Worm (Caenorhabditis elegans) whole organism, young adult: ENCODE results near the gene B0432.8.

Experiments
- B0019.2 ChIP-seq: fragments of 200-800 bp; sonication (Bioruptor generic); conservative IDR thresholded peaks from 2 replicates; pipeline ENCODE4 v1.3.6; 2022; ENCODE audit warnings: missing genetic modification reagents, missing genetic modification characterization, missing compliant biosample characterization
- B0261.1 ChIP-seq: sonication (generic microtip); optimal IDR thresholded peaks from 2 replicates; lab custom pipeline; 2016; ENCODE audit warnings: mild to moderate bottlenecking, missing genetic modification characterization, moderate library complexity, missing compliant biosample characterization
- C17E4.6 ChIP-seq: fragments of 200-800 bp; sonication (Bioruptor generic); IDR thresholded peaks from 2 replicates; pipeline ENCODE4 v1.3.6; 2022; ENCODE audit warnings: missing genetic modification reagents, missing genetic modification characterization, missing compliant biosample characterization
- F22D6.2 ChIP-seq: sonication (generic microtip); optimal IDR thresholded peaks from 2 replicates; lab custom pipeline; 2016; ENCODE audit warnings: mild to moderate bottlenecking, missing genetic modification characterization, missing compliant biosample characterization
- F37B4.10 ChIP-seq: fragments of 200-800 bp; sonication (Bioruptor generic); IDR thresholded peaks from 2 replicates; pipeline ENCODE4 v1.3.6; 2022; ENCODE audit warnings: missing genetic modification characterization, missing compliant biosample characterization
- F39B2.1 ChIP-seq: fragments of 200-800 bp; sonication (Bioruptor generic); IDR thresholded peaks from 2 replicates; pipeline ENCODE4 v1.3.6; 2022; ENCODE audit warnings: missing genetic modification reagents, missing genetic modification characterization, missing compliant biosample characterization
- F57C9.4 ChIP-seq: sonication (generic microtip); optimal IDR thresholded peaks from 2 replicates; lab custom pipeline; 2017; ENCODE audit warnings: mild to moderate bottlenecking, missing genetic modification characterization, missing compliant biosample characterization
- Y53F4B.3 ChIP-seq: fragments of 200-800 bp; sonication (Bioruptor generic); IDR thresholded peaks from 2 replicates; pipeline ENCODE4 v1.3.6; 2022; ENCODE audit warnings: missing genetic modification reagents, missing genetic modification characterization, missing compliant biosample characterization
- Y53G8AR.9 ChIP-seq: fragments of 200-800 bp; sonication (Bioruptor generic); conservative IDR thresholded peaks from 2 replicates; pipeline ENCODE4 v1.3.6; 2022; ENCODE audit warnings: missing genetic modification reagents, missing genetic modification characterization, missing compliant biosample characterization
- Y56A3A.18 ChIP-seq: fragments of 200-800 bp; sonication (Bioruptor generic); IDR thresholded peaks from 2 replicates; pipeline ENCODE4 v1.3.6; 2022; ENCODE audit warnings: missing genetic modification reagents, missing genetic modification characterization, missing compliant biosample characterization
- Y95B8A.8 ChIP-seq: fragments of 200-800 bp; sonication (Bioruptor generic); IDR thresholded peaks from 2 replicates; pipeline ENCODE4 v1.3.6; 2022; ENCODE audit warnings: missing genetic modification reagents, missing genetic modification characterization, missing compliant biosample characterization
- ZK185.1 ChIP-seq: sonication (generic microtip); optimal IDR thresholded peaks from 2 replicates; lab custom pipeline; 2016; ENCODE audit warnings: mild to moderate bottlenecking, missing genetic modification characterization, missing compliant biosample characterization; ENCODE audit not compliant: poor library complexity, severe bottlenecking
- aptf-3 ChIP-seq: fragments of 200-800 bp; sonication (Bioruptor generic); IDR thresholded peaks from 2 replicates; pipeline ENCODE4 v1.3.6; 2022; ENCODE audit warnings: missing genetic modification characterization, missing compliant biosample characterization
- attf-3 ChIP-seq: fragments of 200-800 bp; sonication (Bioruptor generic); conservative IDR thresholded peaks from 2 replicates; pipeline ENCODE4 v1.3.6; 2022; ENCODE audit warnings: missing genetic modification reagents, missing genetic modification characterization, missing compliant biosample characterization
- attf-5 ChIP-seq: fragments of 200-800 bp; sonication (Bioruptor generic); optimal IDR thresholded peaks from 2 replicates; lab custom pipeline; 2018; ENCODE audit warnings: mild to moderate bottlenecking, missing genetic modification characterization, missing compliant biosample characterization
- bed-2 ChIP-seq: fragments of 200-800 bp; sonication (Bioruptor generic); IDR thresholded peaks from 2 replicates; pipeline ENCODE4 v1.3.6; 2022; ENCODE audit warnings: missing genetic modification reagents, missing genetic modification characterization, missing compliant biosample characterization
- ceh-100 ChIP-seq: fragments of 200-800 bp; sonication (Bioruptor generic); IDR thresholded peaks from 2 replicates; pipeline ENCODE4 v1.3.6; 2022; ENCODE audit warnings: missing genetic modification reagents, missing genetic modification characterization, missing compliant biosample characterization
- ceh-27 ChIP-seq: fragments of 200-800 bp; sonication (Bioruptor generic); optimal IDR thresholded peaks from 2 replicates; lab custom pipeline; 2018; ENCODE audit warnings: mild to moderate bottlenecking, missing genetic modification characterization, moderate library complexity, missing compliant biosample characterization
- ceh-58 ChIP-seq: fragments of 200-800 bp; sonication (Bioruptor generic); IDR thresholded peaks from 2 replicates; pipeline ENCODE4 v1.3.6; 2022; ENCODE audit warnings: missing genetic modification characterization, missing compliant biosample characterization
- die-1 ChIP-seq: sonication (generic microtip); optimal IDR thresholded peaks from 2 replicates; lab custom pipeline; 2016; ENCODE audit warnings: missing genotype, mild to moderate bottlenecking, missing genetic modification characterization, missing compliant biosample characterization
- dpff-1 ChIP-seq: sonication (generic microtip); optimal IDR thresholded peaks from 2 replicates; lab custom pipeline; 2017; ENCODE audit warnings: mild to moderate bottlenecking, missing genetic modification characterization, missing compliant biosample characterization
- dpl-1 ChIP-seq: fragments of 150-350 bp; optimal IDR thresholded peaks from 2 replicates; lab custom pipeline; 2014; ENCODE audit warnings: missing biosample characterization, missing genetic modification reagents, missing genetic modification characterization
- egl-44 ChIP-seq: fragments of 200-800 bp; sonication (Bioruptor generic); IDR thresholded peaks from 2 replicates; pipeline ENCODE4 v1.3.6; 2022; ENCODE audit warnings: missing genetic modification reagents, missing genetic modification characterization, missing compliant biosample characterization
- ets-4 ChIP-seq: fragments of 200-800 bp; sonication (Bioruptor generic); optimal IDR thresholded peaks from 2 replicates; lab custom pipeline; 2018; ENCODE audit warnings: mild to moderate bottlenecking, missing genetic modification characterization, missing compliant biosample characterization
- fkh-3 ChIP-seq: sonication (generic microtip); optimal IDR thresholded peaks from 2 replicates; lab custom pipeline; 2016; ENCODE audit warnings: mild to moderate bottlenecking, missing genetic modification characterization, missing compliant biosample characterization
- gei-17 ChIP-seq: fragments of 200-800 bp; sonication (Bioruptor generic); optimal IDR thresholded peaks from 2 replicates; lab custom pipeline; 2018; ENCODE audit warnings: mild to moderate bottlenecking, missing genetic modification characterization, missing compliant biosample characterization
- hlh-12 ChIP-seq: sonication (generic microtip); optimal IDR thresholded peaks from 2 replicates; lab custom pipeline; 2016; ENCODE audit warnings: missing genetic modification characterization, missing compliant biosample characterization
- hmg-20 ChIP-seq: fragments of 200-800 bp; sonication (Bioruptor generic); IDR thresholded peaks from 2 replicates; pipeline ENCODE4 v1.3.6; 2022; ENCODE audit warnings: missing genetic modification reagents, missing genetic modification characterization, missing compliant biosample characterization
- madf-8 ChIP-seq: fragments of 200-800 bp; sonication (Bioruptor generic); conservative IDR thresholded peaks from 2 replicates; pipeline ENCODE4 v1.3.6; 2022; ENCODE audit warnings: missing genetic modification reagents, missing genetic modification characterization, missing compliant biosample characterization
- nfya-1 ChIP-seq: sonication (generic microtip); optimal IDR thresholded peaks from 2 replicates; lab custom pipeline; 2017; ENCODE audit warnings: antibody characterized with exemption, missing compliant biosample characterization, missing genetic modification characterization, borderline replicate concordance; ENCODE audit not compliant: insufficient read depth
- nhr-179 ChIP-seq: sonication (generic microtip); optimal IDR thresholded peaks from 2 replicates; lab custom pipeline; 2016; ENCODE audit warnings: mild to moderate bottlenecking, missing genetic modification characterization, missing compliant biosample characterization
- nhr-27 ChIP-seq: fragments of 200-800 bp; sonication (Bioruptor generic); optimal IDR thresholded peaks from 2 replicates; lab custom pipeline; 2018; ENCODE audit warnings: mild to moderate bottlenecking, missing genetic modification characterization, moderate library complexity, missing compliant biosample characterization
- nhr-80 ChIP-seq: sonication (generic microtip); optimal IDR thresholded peaks from 2 replicates; lab custom pipeline; 2016; ENCODE audit warnings: missing genetic modification characterization, missing compliant biosample characterization
- pbrm-1 ChIP-seq: fragments of 200-800 bp; sonication (Bioruptor generic); IDR thresholded peaks from 2 replicates; pipeline ENCODE4 v1.3.6; 2022; ENCODE audit warnings: missing genetic modification reagents, missing genetic modification characterization, missing compliant biosample characterization
- pha-4 ChIP-seq: fragments of 150-350 bp; sonication (generic microtip); optimal IDR thresholded peaks from 2 replicates; lab custom pipeline; 2014; ENCODE audit warnings: missing biosample characterization, missing genetic modification reagents, missing genetic modification characterization
- rcor-1 ChIP-seq: fragments of 200-800 bp; sonication (Bioruptor generic); IDR thresholded peaks from 2 replicates; pipeline ENCODE4 v1.3.6; 2022; ENCODE audit warnings: missing genetic modification reagents, missing genetic modification characterization, missing compliant biosample characterization
- repo-1 ChIP-seq: sonication (generic microtip); optimal IDR thresholded peaks from 2 replicates; lab custom pipeline; 2017; ENCODE audit warnings: mild to moderate bottlenecking, missing genetic modification characterization, missing compliant biosample characterization
- snpc-1.1 ChIP-seq: sonication (generic microtip); optimal IDR thresholded peaks from 2 replicates; lab custom pipeline; 2017; ENCODE audit warnings: missing genetic modification characterization, mild to moderate bottlenecking, missing compliant biosample characterization, antibody characterized with exemption, moderate library complexity, missing genotype, missing genetic modification reagents; ENCODE audit not compliant: insufficient read depth
- tlf-1 ChIP-seq: fragments of 200-800 bp; sonication (Bioruptor generic); optimal IDR thresholded peaks from 2 replicates; lab custom pipeline; 2018; ENCODE audit warnings: mild to moderate bottlenecking, missing genetic modification characterization, missing compliant biosample characterization
- unc-62 ChIP-seq: fragments of 150-350 bp; optimal IDR thresholded peaks from 2 replicates; lab custom pipeline; 2014; ENCODE audit warnings: missing biosample characterization, missing genetic modification reagents, missing genetic modification characterization
- xnd-1 ChIP-seq: sonication (generic microtip); optimal IDR thresholded peaks from 2 replicates; lab custom pipeline; 2016; ENCODE audit warnings: missing genotype, missing genetic modification reagents, missing genetic modification characterization, missing compliant biosample characterization
- zfh-2 ChIP-seq: fragments of 200-800 bp; sonication (Bioruptor generic); conservative IDR thresholded peaks from 2 replicates; pipeline ENCODE4 v1.3.6; 2022; ENCODE audit warnings: missing genetic modification reagents, missing genetic modification characterization, missing compliant biosample characterization
- ztf-6 ChIP-seq: fragments of 200-800 bp; sonication (Bioruptor generic); IDR thresholded peaks from 2 replicates; pipeline ENCODE4 v1.3.6; 2022; ENCODE audit warnings: missing genetic modification reagents, missing genetic modification characterization, missing compliant biosample characterization

The B0432.8 gene

DNA sequence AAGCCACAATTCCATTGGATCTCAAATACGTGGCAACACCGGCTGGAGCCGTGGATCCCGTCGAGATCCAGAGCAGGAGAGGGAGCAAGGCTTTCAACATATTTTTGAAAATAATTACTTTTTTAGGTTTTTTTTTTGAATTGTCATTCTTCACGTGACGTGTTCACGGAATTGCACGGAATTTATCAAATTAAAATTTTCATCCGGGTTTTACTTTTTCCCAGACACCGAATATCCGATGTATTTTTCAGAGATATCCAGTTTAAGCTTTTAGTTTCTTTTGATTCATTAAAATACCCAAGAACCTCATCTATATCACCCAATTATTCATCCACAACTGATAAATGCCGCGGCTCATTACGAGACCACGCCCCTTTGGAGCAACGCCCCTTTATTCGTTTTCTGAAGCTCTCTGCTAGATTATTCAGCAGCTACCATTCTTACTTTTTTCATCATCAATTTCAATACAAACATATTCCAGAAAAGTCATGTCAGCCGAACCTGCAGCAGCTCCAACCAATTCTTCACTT lies 18.4 kb upstream of the B0432.8 start, which contains the start of the genes clec-117 and B0432.1:
Gene clec-117, minus strand, starts transcription at position 101 of the 530 bp plus-strand sequence.
Gene B0432.1, plus strand, starts transcription at position 480 of the 530 bp plus-strand sequence.
- TF ChIP-seq xnd-1 (tag; lab: Kevin White, UChicago) = no peak
- no peak for TF ChIP-seq nfya-1
- TF ChIP-seq F37B4.10 = no peak
- no peak for TF ChIP-seq ceh-100 (GFP tag; lab: Robert Waterston, UW)
- no peak for TF ChIP-seq pbrm-1
- TF ChIP-seq F57C9.4 (tag; lab: Kevin White, UChicago) = no peak
- TF ChIP-seq bed-2 (GFP tag; lab: Robert Waterston, UW) = no peak
- no peak for TF ChIP-seq Y53F4B.3 (GFP tag; lab: Robert Waterston, UW)
- TF ChIP-seq ZK185.1 (tag; lab: Kevin White, UChicago) = no peak
- no peak for TF ChIP-seq ceh-27
- TF ChIP-seq dpl-1 = no peak
- no peak for TF ChIP-seq B0261.1
- no peak for TF ChIP-seq egl-44
- no peak for TF ChIP-seq Y53G8AR.9 (GFP tag; lab: Robert Waterston, UW)
- no peak for TF ChIP-seq attf-3 (GFP tag; lab: Robert Waterston, UW)
- no peak for TF ChIP-seq madf-8 (GFP tag; lab: Robert Waterston, UW)
- no peak for TF ChIP-seq pha-4 (tag; lab: Kevin White, UChicago)
- no peak for TF ChIP-seq nhr-27 (tag; lab: Kevin White, UChicago)
- TF ChIP-seq ets-4 (GFP tag; lab: Kevin White, UChicago) = no peak

DNA sequence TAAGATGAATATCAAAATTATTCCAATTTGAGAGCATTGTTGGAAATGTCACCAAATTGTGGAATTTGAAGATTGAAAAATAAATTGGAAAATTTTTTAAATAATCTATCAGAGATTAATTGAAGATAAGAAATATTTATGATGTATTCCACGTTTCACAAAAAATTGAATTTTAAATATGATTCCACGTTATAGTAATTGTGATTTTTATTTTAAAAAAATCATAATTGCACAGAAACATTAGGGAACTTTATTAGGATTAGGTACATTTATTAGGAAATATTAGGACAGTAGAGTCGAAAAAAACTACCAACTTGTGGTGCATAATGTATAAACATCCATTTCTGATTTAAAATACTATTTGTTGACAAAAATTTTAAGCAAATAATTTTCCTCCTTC lies 16.1 kb upstream of the B0432.8 start, which contains the start of gene B0432.11:
Gene B0432.11, minus strand, starts transcription at position 101 of the 400 bp plus-strand sequence.
- no peak for TF ChIP-seq unc-62
- TF ChIP-seq F39B2.1 (GFP tag; lab: Robert Waterston, UW) = no peak
- TF ChIP-seq pbrm-1 = no peak
- no peak for TF ChIP-seq hlh-12 (tag; lab: Kevin White, UChicago)
- TF ChIP-seq tlf-1 (GFP tag; lab: Kevin White, UChicago) = no peak
- TF ChIP-seq F22D6.2 (tag; lab: Kevin White, UChicago) = no peak
- TF ChIP-seq gei-17 (GFP tag; lab: Kevin White, UChicago) = no peak
- no peak for TF ChIP-seq fkh-3 (tag; lab: Kevin White, UChicago)
- TF ChIP-seq, all 124 proteins: peak for 0

DNA sequence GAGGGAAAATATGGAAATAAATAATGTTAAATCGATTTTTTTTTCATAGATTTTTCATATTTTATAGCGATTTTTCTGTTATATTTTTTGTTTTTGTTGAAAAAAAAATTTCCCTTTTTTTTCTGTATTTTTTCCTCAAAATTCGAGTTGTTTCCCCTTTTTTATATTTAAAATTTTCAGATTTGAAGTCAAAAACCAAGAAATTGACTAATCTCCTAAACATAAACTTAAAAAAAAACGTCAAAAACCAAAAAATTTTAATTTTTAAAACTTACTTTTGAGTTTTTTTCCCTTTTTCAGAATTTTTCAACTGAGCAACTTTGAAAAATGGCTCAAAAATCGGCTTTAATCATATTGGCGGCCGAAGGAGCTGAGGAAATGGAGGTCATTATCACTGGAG lies 11.7 kb upstream of the B0432.8 start, which contains the start of gene djr-1.1:
Gene djr-1.1, plus strand, starts transcription at position 301 of the 400 bp plus-strand sequence.
- TF ChIP-seq zfh-2 (GFP tag; lab: Robert Waterston, UW) = no peak
- TF ChIP-seq pha-4 (tag; lab: Kevin White, UChicago) = no peak
- no peak for TF ChIP-seq repo-1 (tag; lab: Kevin White, UChicago)
- no peak for TF ChIP-seq hmg-20
- TF ChIP-seq ceh-58 = no peak
- no peak for TF ChIP-seq attf-5
- TF ChIP-seq Y53G8AR.9 (GFP tag; lab: Robert Waterston, UW) = no peak
- TF ChIP-seq Y95B8A.8 (GFP tag; lab: Robert Waterston, UW) = no peak
- no peak for TF ChIP-seq die-1 (tag; lab: Kevin White, UChicago)
- TF ChIP-seq dpff-1 (tag; lab: Kevin White, UChicago) = no peak
- TF ChIP-seq C17E4.6 = no peak
- no peak for TF ChIP-seq snpc-1.1 (tag; lab: Kevin White, UChicago)
- no peak for TF ChIP-seq F57C9.4 (tag; lab: Kevin White, UChicago)
- TF ChIP-seq nhr-80 (tag; lab: Kevin White, UChicago) = no peak
- no peak for TF ChIP-seq ztf-6 (GFP tag; lab: Robert Waterston, UW)
- TF ChIP-seq nhr-179 (tag; lab: Kevin White, UChicago) = no peak
- no peak for TF ChIP-seq B0019.2 (GFP tag; lab: Robert Waterston, UW)
- TF ChIP-seq aptf-3 (GFP tag; lab: Robert Waterston, UW) = no peak
- TF ChIP-seq Y56A3A.18 (GFP tag; lab: Robert Waterston, UW) = no peak
- no peak for TF ChIP-seq rcor-1
